Fruit fly (Drosophila melanogaster) whole organism, embryonic: ENCODE measurements around the gene CG34149.

ENCODE experiments used
- Antp ChIP-seq: fragments of 200-800 bp; sonication (Bioruptor generic); optimal IDR thresholded peaks from 3 replicates; lab custom pipeline; 2016; ENCODE audit warnings: missing biosample characterization, missing genetic modification characterization
- BtbVII ChIP-seq: fragments of 200-800 bp; sonication (Bioruptor generic); optimal IDR thresholded peaks from 3 replicates; lab custom pipeline; 2017; ENCODE audit warnings: missing biosample characterization, mild to moderate bottlenecking, missing genetic modification characterization
- CG10543 ChIP-seq: fragments of 200-800 bp; sonication (Bioruptor generic); optimal IDR thresholded peaks from 3 replicates; lab custom pipeline; 2017; ENCODE audit warnings: missing biosample characterization, mild to moderate bottlenecking, missing genetic modification characterization, moderate library complexity
- CG11093 ChIP-seq: fragments of 200-800 bp; sonication (Bioruptor generic); IDR thresholded peaks from 3 replicates; pipeline ENCODE4 v1.3.6; 2022; ENCODE audit warnings: missing biosample characterization, missing genetic modification characterization
- CG11504 ChIP-seq: fragments of 200-800 bp; sonication (Bioruptor generic); optimal IDR thresholded peaks from 3 replicates; lab custom pipeline; 2019; ENCODE audit warnings: missing biosample characterization, mild to moderate bottlenecking, missing genetic modification characterization, moderate library complexity
- CG12299 ChIP-seq: fragments of 200-800 bp; sonication (Bioruptor generic); optimal IDR thresholded peaks from 2 replicates; lab custom pipeline; 2018; ENCODE audit warnings: missing biosample characterization, mild to moderate bottlenecking, missing genetic modification characterization
- CG13296 ChIP-seq: fragments of 200-800 bp; sonication (Bioruptor generic); optimal IDR thresholded peaks from 3 replicates; lab custom pipeline; 2018; ENCODE audit warnings: missing biosample characterization, mild to moderate bottlenecking, missing genetic modification characterization
- CG14667 ChIP-seq: fragments of 200-800 bp; sonication (Bioruptor generic); IDR thresholded peaks from 2 replicates; pipeline ENCODE4 v1.3.6; 2022; ENCODE audit warnings: missing biosample characterization, missing genetic modification characterization
- CG1647 ChIP-seq: fragments of 200-800 bp; sonication (Bioruptor generic); optimal IDR thresholded peaks from 3 replicates; lab custom pipeline; 2016; ENCODE audit warnings: missing biosample characterization, missing genetic modification characterization
- CG18599 ChIP-seq: fragments of 200-800 bp; sonication (Bioruptor generic); optimal IDR thresholded peaks from 3 replicates; lab custom pipeline; 2017; ENCODE audit warnings: missing biosample characterization, missing genetic modification characterization, mild to moderate bottlenecking, moderate library complexity, missing genetic modification reagents
- CG31224 ChIP-seq: fragments of 200-800 bp; sonication (Bioruptor generic); IDR thresholded peaks from 2 replicates; pipeline ENCODE4 v1.3.6; 2022; ENCODE audit warnings: missing biosample characterization, missing genetic modification characterization
- CG32532 ChIP-seq: fragments of 200-800 bp; sonication (Bioruptor generic); IDR thresholded peaks from 2 replicates; pipeline ENCODE4 v1.3.6; 2022; ENCODE audit warnings: missing biosample characterization, missing genetic modification characterization
- CG3281 ChIP-seq: fragments of 200-800 bp; sonication (Bioruptor generic); optimal IDR thresholded peaks from 3 replicates; lab custom pipeline; 2017; ENCODE audit warnings: missing biosample characterization, mild to moderate bottlenecking, missing genetic modification characterization
- CG4730 ChIP-seq: fragments of 200-800 bp; sonication (Bioruptor generic); IDR thresholded peaks from 2 replicates; pipeline ENCODE4 v1.3.6; 2022; ENCODE audit warnings: missing biosample characterization, missing genetic modification characterization
- CG6654 ChIP-seq: fragments of 200-800 bp; sonication (Bioruptor generic); optimal IDR thresholded peaks from 2 replicates; lab custom pipeline; 2017; ENCODE audit warnings: missing biosample characterization, mild to moderate bottlenecking, missing genetic modification characterization
- CG7987 ChIP-seq: fragments of 200-800 bp; sonication (Bioruptor generic); optimal IDR thresholded peaks from 2 replicates; lab custom pipeline; 2018; ENCODE audit warnings: missing biosample characterization, mild to moderate bottlenecking, missing genetic modification characterization, moderate library complexity
- Deaf1 ChIP-seq: fragments of 200-800 bp; optimal IDR thresholded peaks from 3 replicates; lab custom pipeline; 2019; ENCODE audit warnings: missing biosample characterization, mild to moderate bottlenecking, missing genetic modification characterization, moderate library complexity
- E2f2 ChIP-seq: fragments of 200-800 bp; sonication (Bioruptor generic); IDR thresholded peaks from 2 replicates; pipeline ENCODE4 v1.3.6; 2022; ENCODE audit warnings: missing biosample characterization, missing genetic modification characterization
- Fer3 ChIP-seq: fragments of 200-800 bp; sonication (Bioruptor generic); optimal IDR thresholded peaks from 2 replicates; lab custom pipeline; 2018; ENCODE audit warnings: missing biosample characterization, mild to moderate bottlenecking, missing genetic modification characterization, moderate library complexity
- Gug ChIP-seq: fragments of 200-800 bp; sonication (Bioruptor generic); IDR thresholded peaks from 4 replicates; pipeline ENCODE4 v1.3.6; 2022; ENCODE audit warnings: missing biosample characterization, missing genetic modification characterization
- Hsf ChIP-seq: fragments of 200-800 bp; sonication (Bioruptor generic); optimal IDR thresholded peaks from 3 replicates; lab custom pipeline; 2016; ENCODE audit warnings: missing biosample characterization, missing genetic modification characterization
- Lhr ChIP-seq: fragments of 200-800 bp; sonication (Bioruptor generic); optimal IDR thresholded peaks from 3 replicates; lab custom pipeline; 2017; ENCODE audit warnings: mild to moderate bottlenecking, missing biosample characterization, missing genetic modification reagents, missing genetic modification characterization
- Nf-YC ChIP-seq: fragments of 200-800 bp; optimal IDR thresholded peaks from 3 replicates; lab custom pipeline; 2019; ENCODE audit warnings: missing biosample characterization, mild to moderate bottlenecking, missing genetic modification characterization, moderate library complexity
- Oaz ChIP-seq: fragments of 200-800 bp; sonication (Bioruptor generic); IDR thresholded peaks from 2 replicates; pipeline ENCODE4 v1.3.6; 2022; ENCODE audit warnings: missing biosample characterization, missing genetic modification characterization
- Scr ChIP-seq: fragments of 200-800 bp; sonication (Bioruptor generic); IDR thresholded peaks from 2 replicates; pipeline ENCODE4 v1.3.6; 2022; ENCODE audit warnings: missing biosample characterization, missing genetic modification characterization; ENCODE audit not compliant: partially characterized antibody
- Ssrp ChIP-seq: fragments of 200-800 bp; sonication (Bioruptor generic); optimal IDR thresholded peaks from 2 replicates; lab custom pipeline; 2018; ENCODE audit warnings: missing biosample characterization, mild to moderate bottlenecking, missing genetic modification characterization, moderate library complexity
- ase ChIP-seq: fragments of 200-800 bp; sonication (Bioruptor generic); IDR thresholded peaks from 3 replicates; pipeline ENCODE4 v1.3.6; 2022; ENCODE audit warnings: missing biosample characterization, missing genetic modification characterization
- ash1 ChIP-seq: fragments of 200-800 bp; sonication (Bioruptor generic); optimal IDR thresholded peaks from 2 replicates; lab custom pipeline; 2018; ENCODE audit warnings: missing biosample characterization, mild to moderate bottlenecking, missing genetic modification characterization
- crol ChIP-seq: fragments of 200-800 bp; sonication (Bioruptor generic); IDR thresholded peaks from 2 replicates; pipeline ENCODE4 v1.3.6; 2022; ENCODE audit warnings: missing biosample characterization, missing genetic modification characterization
- dysf ChIP-seq: fragments of 200-800 bp; sonication (Bioruptor generic); IDR thresholded peaks from 3 replicates; pipeline ENCODE4 v1.3.6; 2022; ENCODE audit warnings: missing biosample characterization, missing genetic modification characterization
- eve ChIP-seq, 2 experiments: fragments of >200 bp; optimal IDR thresholded peaks; 2 replicates each; lab custom pipeline; 2017; ENCODE audit warnings: missing biosample characterization in 2 of 2, missing genetic modification characterization in 2 of 2
- ewg ChIP-seq: fragments of 200-800 bp; sonication (Bioruptor generic); optimal IDR thresholded peaks from 3 replicates; lab custom pipeline; 2017; ENCODE audit warnings: mild to moderate bottlenecking, missing biosample characterization, missing genetic modification reagents, missing genetic modification characterization
- gsb ChIP-seq: fragments of 200-800 bp; sonication (Bioruptor generic); IDR thresholded peaks from 2 replicates; pipeline ENCODE4 v1.3.6; 2022; ENCODE audit warnings: missing biosample characterization, missing genetic modification characterization
- gt ChIP-seq: fragments of 200-800 bp; sonication (Bioruptor generic); IDR thresholded peaks from 2 replicates; pipeline ENCODE4 v1.3.6; 2022; ENCODE audit warnings: missing biosample characterization, missing genetic modification characterization
- lilli ChIP-seq: fragments of 200-800 bp; sonication (Bioruptor generic); optimal IDR thresholded peaks from 3 replicates; lab custom pipeline; 2016; ENCODE audit warnings: missing biosample characterization, missing genetic modification characterization
- pb ChIP-seq: fragments of 200-800 bp; sonication (Bioruptor generic); optimal IDR thresholded peaks from 3 replicates; lab custom pipeline; 2016; ENCODE audit warnings: missing biosample characterization, missing genetic modification characterization
- schlank ChIP-seq: fragments of 200-800 bp; sonication (Bioruptor generic); optimal IDR thresholded peaks from 2 replicates; lab custom pipeline; 2018; ENCODE audit warnings: missing biosample characterization, mild to moderate bottlenecking, missing genetic modification characterization
- sens ChIP-seq: fragments of 200-800 bp; sonication (Bioruptor generic); peaks from one replicate; lab custom pipeline; 2016; ENCODE audit warnings: missing biosample characterization, missing genetic modification characterization
- sens-2 ChIP-seq: fragments of 200-800 bp; sonication (Bioruptor generic); IDR thresholded peaks from 2 replicates; pipeline ENCODE4 v1.3.6; 2022; ENCODE audit warnings: missing biosample characterization, missing genetic modification characterization
- stwl ChIP-seq: fragments of 200-800 bp; sonication (Bioruptor generic); optimal IDR thresholded peaks from 3 replicates; lab custom pipeline; 2018; ENCODE audit warnings: missing biosample characterization, mild to moderate bottlenecking, missing genetic modification characterization, moderate library complexity
- tin ChIP-seq: fragments of 200-800 bp; sonication (Bioruptor generic); optimal IDR thresholded peaks from 3 replicates; lab custom pipeline; 2016; ENCODE audit warnings: missing biosample characterization, missing genetic modification characterization

Gene CG34149

DNA sequence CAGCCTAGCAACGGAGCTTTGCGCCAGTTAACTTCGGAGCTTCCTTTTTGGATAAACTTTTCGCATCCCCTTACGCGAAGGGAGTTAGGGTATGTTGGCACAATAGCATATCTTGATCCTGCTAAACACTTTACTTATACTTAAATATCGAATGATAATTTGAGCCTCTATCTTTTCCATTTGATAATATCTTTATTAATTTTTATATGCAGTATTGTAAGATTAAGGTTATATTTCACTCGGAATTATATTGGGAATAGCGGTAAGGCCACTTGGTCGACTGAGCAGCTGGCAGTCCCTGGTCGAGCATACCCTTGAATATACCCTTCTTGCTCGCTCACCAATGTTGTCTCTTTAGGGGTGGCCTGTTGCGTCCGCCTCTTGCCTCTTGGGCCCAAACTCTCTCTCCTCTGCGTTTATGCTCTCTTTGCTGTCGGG, 11.1 kb upstream of the CG34149 start (continued):
- TF ChIP-seq CG12299 (tag; lab: Kevin White, UChicago) = peak; percentile 31
- TF ChIP-seq lilli (GFP tag; lab: Kevin White, UChicago) = peak; percentile 66
- peak; percentile 69 for TF ChIP-seq CG3281
- no peak for TF ChIP-seq CG7987 (GFP tag; lab: Kevin White, UChicago)
- peak; percentile 46 for TF ChIP-seq tin (GFP tag; lab: Kevin White, UChicago)
- peak; percentile 54 for TF ChIP-seq E2f2 (GFP tag; lab: Robert Waterston, UW)
- peak; percentile 87 for TF ChIP-seq CG18599
- peak; percentile 12 for TF ChIP-seq Antp
- no peak for TF ChIP-seq stwl (tag; lab: Kevin White, UChicago)
- 0 out of 2 replicates have a peak, but pooled peaks have one; percentile 39 for TF ChIP-seq gt (GFP tag; lab: Robert Waterston, UW)
- TF ChIP-seq Nf-YC (tag; lab: Kevin White, UChicago) = no peak
- no peak for TF ChIP-seq ewg (GFP tag; lab: Kevin White, UChicago)
- peak; percentile 48 for TF ChIP-seq Ssrp
- TF ChIP-seq Oaz = 0 out of 2 replicates have a peak, but pooled peaks have one; percentile 60
- TF ChIP-seq CG14667 (GFP tag; lab: Robert Waterston, UW) = peak; percentile 42; the same call in 1 of the 2 replicates
- peak; percentile 59 for TF ChIP-seq CG13296 (GFP tag; lab: Kevin White, UChicago)
- TF ChIP-seq CG6654 (GFP tag; lab: Kevin White, UChicago) = no peak
- peak; percentile 82 for TF ChIP-seq dysf (GFP tag; lab: Robert Waterston, UW)
- peak; percentile 55; the same call in 1 of the 3 replicates for TF ChIP-seq CG11093
- peak; percentile 63 for TF ChIP-seq CG4730 (GFP tag; lab: Robert Waterston, UW)
- peak; percentile 23 for TF ChIP-seq schlank (tag; lab: Kevin White, UChicago)
- TF ChIP-seq crol (GFP tag; lab: Robert Waterston, UW) = no peak
- no peak for TF ChIP-seq Lhr (GFP tag; lab: Kevin White, UChicago)
- TF ChIP-seq BtbVII (GFP tag; lab: Kevin White, UChicago) = peak; percentile 72
- TF ChIP-seq Scr (GFP tag; lab: Robert Waterston, UW) = no peak
- peak; percentile 37 for TF ChIP-seq Hsf
- TF ChIP-seq CG32532 = peak; percentile 79
- peak; percentile 34; the same call in 1 of the 2 replicates for TF ChIP-seq gsb
- peak; percentile 68 for TF ChIP-seq CG11504 (tag; lab: Kevin White, UChicago)
- peak; percentile 54 for TF ChIP-seq Deaf1 (tag; lab: Kevin White, UChicago)
- peak; percentile 12 for TF ChIP-seq pb (GFP tag; lab: Kevin White, UChicago)
- peak; percentile 59 for TF ChIP-seq CG31224 (GFP tag; lab: Robert Waterston, UW)
- peak; percentile 80 for TF ChIP-seq Gug (GFP tag; lab: Robert Waterston, UW)
- peak; percentile 61 for TF ChIP-seq CG10543
- peak; percentile 42; the same call in 1 of the 2 replicates for TF ChIP-seq sens-2 (GFP tag; lab: Robert Waterston, UW)
- no peak for TF ChIP-seq eve (GFP tag; optimal IDR thresholded peaks at IDR 0.05; lab: Kevin White, UChicago)

DNA sequence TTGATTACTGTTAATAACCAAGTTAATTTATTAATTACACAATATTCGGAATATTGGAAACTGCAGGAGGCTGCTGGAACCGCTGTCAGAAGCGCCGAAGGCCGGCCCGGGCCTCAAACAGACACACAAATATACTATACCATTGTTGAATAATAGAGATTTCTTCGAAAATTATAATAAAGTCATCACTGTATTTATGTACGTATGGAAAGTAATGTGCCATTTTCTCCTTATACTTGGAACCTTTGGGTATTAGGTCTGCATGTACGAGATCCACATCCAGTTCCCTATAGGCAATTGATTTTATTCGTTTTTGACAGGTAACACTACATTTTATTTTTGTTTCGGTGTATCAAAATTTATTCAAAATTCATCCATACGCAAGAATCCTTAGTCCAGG, 7.4 kb upstream of the CG34149 start, which contains the start of gene CG7069:
Gene CG7069, plus strand, starts transcription at position 301 of the 400 bp plus-strand sequence.
- TF ChIP-seq ash1 (GFP tag; lab: Kevin White, UChicago) = no peak
- TF ChIP-seq ase = no peak
- no peak for TF ChIP-seq Fer3 (tag; lab: Kevin White, UChicago)
- TF ChIP-seq sens (GFP tag; lab: Kevin White, UChicago) = peak; percentile 0
- no peak for TF ChIP-seq CG1647 (GFP tag; lab: Kevin White, UChicago)
- TF ChIP-seq, all 482 proteins: peak for 1
